Worm (Caenorhabditis elegans) whole organism, young adult: ENCODE measurements around the gene clec-8.

Experiments
- B0261.1 ChIP-seq: sonication (generic microtip); optimal IDR thresholded peaks from 2 replicates; lab custom pipeline; 2016; ENCODE audit warnings: mild to moderate bottlenecking, missing genetic modification characterization, moderate library complexity, missing compliant biosample characterization
- C06A6.2 ChIP-seq: fragments of 200-800 bp; sonication (Bioruptor generic); conservative IDR thresholded peaks from 2 replicates; pipeline ENCODE4 v1.3.6; 2022; ENCODE audit warnings: missing genetic modification characterization, missing compliant biosample characterization
- C17E4.6 ChIP-seq: fragments of 200-800 bp; sonication (Bioruptor generic); IDR thresholded peaks from 2 replicates; pipeline ENCODE4 v1.3.6; 2022; ENCODE audit warnings: missing genetic modification reagents, missing genetic modification characterization, missing compliant biosample characterization
- F57C9.4 ChIP-seq: sonication (generic microtip); optimal IDR thresholded peaks from 2 replicates; lab custom pipeline; 2017; ENCODE audit warnings: mild to moderate bottlenecking, missing genetic modification characterization, missing compliant biosample characterization
- T07F8.4 ChIP-seq: sonication (generic microtip); optimal IDR thresholded peaks from 2 replicates; lab custom pipeline; 2016; ENCODE audit warnings: mild to moderate bottlenecking, missing genetic modification characterization, moderate library complexity, missing compliant biosample characterization
- Y53F4B.3 ChIP-seq: fragments of 200-800 bp; sonication (Bioruptor generic); IDR thresholded peaks from 2 replicates; pipeline ENCODE4 v1.3.6; 2022; ENCODE audit warnings: missing genetic modification reagents, missing genetic modification characterization, missing compliant biosample characterization
- Y56A3A.18 ChIP-seq: fragments of 200-800 bp; sonication (Bioruptor generic); IDR thresholded peaks from 2 replicates; pipeline ENCODE4 v1.3.6; 2022; ENCODE audit warnings: missing genetic modification reagents, missing genetic modification characterization, missing compliant biosample characterization
- Y95B8A.8 ChIP-seq: fragments of 200-800 bp; sonication (Bioruptor generic); IDR thresholded peaks from 2 replicates; pipeline ENCODE4 v1.3.6; 2022; ENCODE audit warnings: missing genetic modification reagents, missing genetic modification characterization, missing compliant biosample characterization
- akir-1 ChIP-seq: fragments of 200-800 bp; sonication (Bioruptor generic); optimal IDR thresholded peaks from 2 replicates; lab custom pipeline; 2018; ENCODE audit warnings: mild to moderate bottlenecking, missing genetic modification characterization, moderate library complexity, missing compliant biosample characterization
- attf-3 ChIP-seq: fragments of 200-800 bp; sonication (Bioruptor generic); conservative IDR thresholded peaks from 2 replicates; pipeline ENCODE4 v1.3.6; 2022; ENCODE audit warnings: missing genetic modification reagents, missing genetic modification characterization, missing compliant biosample characterization
- attf-6 ChIP-seq: fragments of 200-800 bp; sonication (Bioruptor generic); IDR thresholded peaks from 2 replicates; pipeline ENCODE4 v1.3.6; 2022; ENCODE audit warnings: missing genetic modification reagents, missing genetic modification characterization, missing compliant biosample characterization
- cebp-1 ChIP-seq, 2 experiments: fragments of 200-800 bp in 1 of 2; sonication (Bioruptor generic) in 1 of 2; sonication (generic microtip) in 1 of 2; IDR thresholded peaks in 1 of 2; optimal IDR thresholded peaks in 1 of 2; 2 replicates each; pipeline versions ENCODE4 v1.3.6 to Lab custom; 2017 to 2022; ENCODE audit warnings: missing compliant biosample characterization in 2 of 2, missing genetic modification characterization in 2 of 2, mild to moderate bottlenecking in 1 of 2, missing genetic modification reagents in 1 of 2, moderate library complexity in 1 of 2
- ceh-100 ChIP-seq: fragments of 200-800 bp; sonication (Bioruptor generic); IDR thresholded peaks from 2 replicates; pipeline ENCODE4 v1.3.6; 2022; ENCODE audit warnings: missing genetic modification reagents, missing genetic modification characterization, missing compliant biosample characterization
- ceh-79 ChIP-seq: sonication (generic microtip); optimal IDR thresholded peaks from 2 replicates; lab custom pipeline; 2017; ENCODE audit warnings: mild to moderate bottlenecking, missing genetic modification characterization, missing compliant biosample characterization
- hmg-20 ChIP-seq: fragments of 200-800 bp; sonication (Bioruptor generic); IDR thresholded peaks from 2 replicates; pipeline ENCODE4 v1.3.6; 2022; ENCODE audit warnings: missing genetic modification reagents, missing genetic modification characterization, missing compliant biosample characterization
- lag-1 ChIP-seq: fragments of 200-800 bp; sonication (Bioruptor generic); IDR thresholded peaks from 2 replicates; pipeline ENCODE4 v1.3.6; 2022; ENCODE audit warnings: missing genetic modification reagents, missing genetic modification characterization, missing compliant biosample characterization
- let-607 ChIP-seq, 2 experiments: fragments of 200-800 bp in 1 of 2; sonication (Bioruptor generic) in 1 of 2; sonication (generic microtip) in 1 of 2; optimal IDR thresholded peaks; 2 replicates each; lab custom pipeline; 2016 to 2018; ENCODE audit warnings: mild to moderate bottlenecking in 2 of 2, missing compliant biosample characterization in 2 of 2, missing genetic modification characterization in 2 of 2, moderate library complexity in 2 of 2, missing genotype in 1 of 2
- lin-40 ChIP-seq: sonication (generic microtip); optimal IDR thresholded peaks from 2 replicates; lab custom pipeline; 2016; ENCODE audit warnings: missing genetic modification characterization, mild to moderate bottlenecking, missing compliant biosample characterization, missing genotype, missing genetic modification reagents
- lin-54 ChIP-seq: fragments of 200-800 bp; sonication (Bioruptor generic); optimal IDR thresholded peaks from 2 replicates; lab custom pipeline; 2018; ENCODE audit warnings: mild to moderate bottlenecking, missing genetic modification characterization, missing compliant biosample characterization
- madf-8 ChIP-seq: fragments of 200-800 bp; sonication (Bioruptor generic); conservative IDR thresholded peaks from 2 replicates; pipeline ENCODE4 v1.3.6; 2022; ENCODE audit warnings: missing genetic modification reagents, missing genetic modification characterization, missing compliant biosample characterization
- mxl-1 ChIP-seq: sonication (generic microtip); optimal IDR thresholded peaks from 2 replicates; lab custom pipeline; 2016; ENCODE audit warnings: missing genetic modification characterization, missing compliant biosample characterization
- nhr-90 ChIP-seq: sonication (generic microtip); optimal IDR thresholded peaks from 2 replicates; lab custom pipeline; 2016; ENCODE audit warnings: missing genotype, mild to moderate bottlenecking, missing genetic modification characterization, missing compliant biosample characterization
- sdz-38 ChIP-seq: sonication (generic microtip); optimal IDR thresholded peaks from 2 replicates; lab custom pipeline; 2016; ENCODE audit warnings: missing genotype, missing genetic modification characterization, missing compliant biosample characterization
- snpc-1.3 ChIP-seq: sonication (generic microtip); optimal IDR thresholded peaks from 2 replicates; lab custom pipeline; 2017; ENCODE audit warnings: missing genetic modification characterization, mild to moderate bottlenecking, missing compliant biosample characterization, antibody characterized with exemption, moderate library complexity, missing genotype, missing genetic modification reagents; ENCODE audit not compliant: insufficient read depth
- tbx-9 ChIP-seq: sonication (generic microtip); optimal IDR thresholded peaks from 2 replicates; lab custom pipeline; 2016; ENCODE audit warnings: borderline replicate concordance, missing genetic modification characterization, inconsistent platforms, missing compliant biosample characterization
- zim-3 ChIP-seq: sonication (generic microtip); optimal IDR thresholded peaks from 2 replicates; lab custom pipeline; 2017; ENCODE audit warnings: mild to moderate bottlenecking, missing genetic modification characterization, moderate library complexity, missing compliant biosample characterization
- ztf-22 ChIP-seq: fragments of 200-800 bp; sonication (Bioruptor generic); optimal IDR thresholded peaks from 2 replicates; lab custom pipeline; 2018; ENCODE audit warnings: mild to moderate bottlenecking, missing genetic modification characterization, moderate library complexity, missing compliant biosample characterization
- ztf-25 ChIP-seq: fragments of 200-800 bp; sonication (Bioruptor generic); IDR thresholded peaks from 2 replicates; pipeline ENCODE4 v1.3.6; 2022; ENCODE audit warnings: missing genetic modification reagents, missing genetic modification characterization, missing compliant biosample characterization
- ztf-26 ChIP-seq: sonication (generic microtip); optimal IDR thresholded peaks from 2 replicates; lab custom pipeline; 2017; ENCODE audit warnings: missing genetic modification characterization, missing compliant biosample characterization
- ztf-28 ChIP-seq: fragments of 200-800 bp; sonication (Bioruptor generic); IDR thresholded peaks from 2 replicates; pipeline ENCODE4 v1.3.6; 2022; ENCODE audit warnings: missing genetic modification reagents, missing genetic modification characterization, missing compliant biosample characterization

clec-8 gene

ce11 chrII:12619288-12619687, 41.4 kb upstream of the clec-8 start, which contains the start of gene nspe-2 (continued):
- no peak for TF ChIP-seq hmg-20
- TF ChIP-seq tbx-9 (tag; lab: Kevin White, UChicago), result no peak
- no peak for TF ChIP-seq attf-6 (GFP tag; lab: Robert Waterston, UW)

- TF ChIP-seq ztf-25 (GFP tag; lab: Robert Waterston, UW), result no peak
- TF ChIP-seq C17E4.6 (GFP tag; lab: Robert Waterston, UW), result no peak
- TF ChIP-seq C06A6.2 (GFP tag; lab: Robert Waterston, UW), result no peak
- TF ChIP-seq tbx-9 (tag; lab: Kevin White, UChicago), result no peak
- no peak for TF ChIP-seq lin-54 (GFP tag; lab: Kevin White, UChicago)
- TF ChIP-seq madf-8, result no peak
- TF ChIP-seq let-607 (tag; optimal IDR thresholded peaks at IDR 0.05; lab: Kevin White, UChicago), result no peak
- TF ChIP-seq ceh-79 (tag; lab: Kevin White, UChicago), result no peak
- no peak for TF ChIP-seq nhr-90 (tag; lab: Kevin White, UChicago)
- no peak for TF ChIP-seq mxl-1
- no peak for TF ChIP-seq lag-1 (GFP tag; lab: Robert Waterston, UW)
- no peak for TF ChIP-seq lin-40 (tag; lab: Kevin White, UChicago)
- TF ChIP-seq snpc-1.3, result no peak
- TF ChIP-seq zim-3, result no peak
- TF ChIP-seq ztf-28 (GFP tag; lab: Robert Waterston, UW), result no peak
- no peak for TF ChIP-seq sdz-38
- TF ChIP-seq akir-1 (GFP tag; lab: Kevin White, UChicago), result no peak
These were observed 39.7 kb upstream of the clec-8 start, which contains the start of gene nspe-3 for ce11 chrII:12617586-12617985. TSS of gene nspe-3 (plus strand) at chrII:12617886.

- no peak for TF ChIP-seq C17E4.6 (GFP tag; lab: Robert Waterston, UW)
- TF ChIP-seq Y53F4B.3 (GFP tag; lab: Robert Waterston, UW), result no peak
- TF ChIP-seq ceh-100 (GFP tag; lab: Robert Waterston, UW), result no peak
- no peak for TF ChIP-seq T07F8.4 (tag; lab: Kevin White, UChicago)
These were observed 38.2 kb upstream of the clec-8 start, which contains the start of gene nspe-6 for ce11 chrII:12616081-12616480. TSS of gene nspe-6 (minus strand) at chrII:12616181.

ce11 chrII:12615413-12615812, 37.6 kb upstream of the clec-8 start:
- TF ChIP-seq cebp-1 (GFP tag; IDR thresholded peaks at IDR 0.05; lab: Robert Waterston, UW), result no peak
- no peak for TF ChIP-seq cebp-1 (tag; optimal IDR thresholded peaks at IDR 0.05; lab: Kevin White, UChicago)
- no peak for TF ChIP-seq lin-40 (tag; lab: Kevin White, UChicago)
- no peak for TF ChIP-seq attf-3 (GFP tag; lab: Robert Waterston, UW)
- TF ChIP-seq ztf-26 (tag; lab: Kevin White, UChicago), result no peak
- TF ChIP-seq F57C9.4 (tag; lab: Kevin White, UChicago), result no peak
- no peak for TF ChIP-seq ztf-22 (GFP tag; lab: Kevin White, UChicago)
- no peak for TF ChIP-seq B0261.1 (tag; lab: Kevin White, UChicago)
- TF ChIP-seq C17E4.6 (GFP tag; lab: Robert Waterston, UW), result no peak
- TF ChIP-seq Y95B8A.8 (GFP tag; lab: Robert Waterston, UW), result no peak

ce11 chrII:12612218-12612617, 34.4 kb upstream of the clec-8 start, which contains the start of gene nspe-4:
TSS of gene nspe-4 (plus strand) at chrII:12612518.
- TF ChIP-seq lag-1 (GFP tag; lab: Robert Waterston, UW), result no peak
- no peak for TF ChIP-seq Y56A3A.18 (GFP tag; lab: Robert Waterston, UW)
- TF ChIP-seq, all 124 proteins: peak for 0
